Worm (Caenorhabditis elegans) whole organism, late embryonic: Measurements from ENCODE around the gene acs-14.

ENCODE experiments used
- K02D7.2 ChIP-seq: sonication (generic microtip); optimal IDR thresholded peaks from 2 replicates; lab custom pipeline; 2017; ENCODE audit warnings: mild to moderate bottlenecking, missing genetic modification characterization, missing compliant biosample characterization
- ceh-30 ChIP-seq: fragments of 150-350 bp; optimal IDR thresholded peaks from 2 replicates; lab custom pipeline; 2014; ENCODE audit warnings: missing biosample characterization, missing genetic modification characterization
- dmd-4 ChIP-seq: sonication (generic microtip); optimal IDR thresholded peaks from 2 replicates; lab custom pipeline; 2016; ENCODE audit warnings: borderline replicate concordance, missing genetic modification characterization, missing compliant biosample characterization
- eyg-1 ChIP-seq: sonication (generic microtip); optimal IDR thresholded peaks from 2 replicates; lab custom pipeline; 2016; ENCODE audit warnings: missing genotype, missing genetic modification characterization, missing compliant biosample characterization
- lim-6 ChIP-seq: sonication (generic microtip); optimal IDR thresholded peaks from 2 replicates; lab custom pipeline; 2016; ENCODE audit warnings: missing genetic modification characterization, missing compliant biosample characterization
- nhr-11 ChIP-seq: fragments of 150-350 bp; optimal IDR thresholded peaks from 2 replicates; lab custom pipeline; 2014; ENCODE audit warnings: missing biosample characterization, missing genetic modification characterization
- pag-3 ChIP-seq: sonication (generic microtip); optimal IDR thresholded peaks from 2 replicates; lab custom pipeline; 2016; ENCODE audit warnings: missing compliant biosample characterization, missing genetic modification characterization, borderline replicate concordance
- pat-9 ChIP-seq: fragments of 200-800 bp; sonication (Bioruptor generic); optimal IDR thresholded peaks from 2 replicates; lab custom pipeline; 2018; ENCODE audit warnings: mild to moderate bottlenecking, missing genetic modification characterization, moderate library complexity, missing compliant biosample characterization
- pax-1 ChIP-seq: fragments of 150-350 bp; optimal IDR thresholded peaks from 2 replicates; lab custom pipeline; 2014; ENCODE audit warnings: missing biosample characterization, missing genetic modification characterization
- pqm-1 ChIP-seq: sonication (generic microtip); optimal IDR thresholded peaks from 2 replicates; lab custom pipeline; 2016; ENCODE audit warnings: missing genetic modification characterization, missing compliant biosample characterization
- rnt-1 ChIP-seq: sonication (generic microtip); optimal IDR thresholded peaks from 2 replicates; lab custom pipeline; 2016; ENCODE audit warnings: missing genetic modification characterization, missing compliant biosample characterization
- sdc-2 ChIP-seq: sonication (generic microtip); optimal IDR thresholded peaks from 2 replicates; lab custom pipeline; 2016; ENCODE audit warnings: missing genotype, missing genetic modification characterization, missing compliant biosample characterization

DNA sequence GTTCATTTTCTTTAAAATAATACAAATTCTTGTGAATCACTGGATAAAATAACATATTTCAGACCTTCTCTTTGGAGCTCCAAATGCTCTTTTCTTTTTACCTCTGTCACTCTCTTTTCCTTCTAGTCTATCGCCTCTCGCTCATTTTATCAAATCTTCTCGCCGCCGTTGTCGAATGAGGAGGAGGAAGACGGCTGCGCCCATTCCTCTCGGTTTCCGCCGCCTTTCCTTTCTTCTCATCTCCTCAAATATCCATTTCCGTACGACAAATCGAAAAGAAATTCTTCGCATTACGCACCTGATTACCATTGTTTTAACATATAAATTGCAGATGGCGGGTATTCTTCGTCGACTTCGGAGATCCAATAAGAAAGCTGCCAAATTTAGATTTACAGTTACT lies 42.4 kb downstream of the acs-14 start, which contains the start of gene ehbp-1:
- no peak for TF ChIP-seq rnt-1 (tag; lab: Kevin White, UChicago)
- TF ChIP-seq pax-1 (tag; lab: Kevin White, UChicago), result no peak
- TF ChIP-seq sdc-2 (tag; lab: Kevin White, UChicago), result no peak
- TF ChIP-seq pat-9 (tag; lab: Kevin White, UChicago), result no peak
- TF ChIP-seq nhr-11, result no peak
- TF ChIP-seq dmd-4 (tag; lab: Kevin White, UChicago), result no peak
- TF ChIP-seq eyg-1 (tag; lab: Kevin White, UChicago), result no peak
- TF ChIP-seq K02D7.2, result no peak
- TF ChIP-seq pag-3 (tag; lab: Kevin White, UChicago), result no peak
- no peak for TF ChIP-seq pqm-1 (tag; lab: Kevin White, UChicago)
- TF ChIP-seq ceh-30 (tag; lab: Kevin White, UChicago), result no peak
- TF ChIP-seq lim-6, result no peak
